Worm (Caenorhabditis elegans): ENCODE data around the gene C07A9.12.

Gene C07A9.12

DNA sequence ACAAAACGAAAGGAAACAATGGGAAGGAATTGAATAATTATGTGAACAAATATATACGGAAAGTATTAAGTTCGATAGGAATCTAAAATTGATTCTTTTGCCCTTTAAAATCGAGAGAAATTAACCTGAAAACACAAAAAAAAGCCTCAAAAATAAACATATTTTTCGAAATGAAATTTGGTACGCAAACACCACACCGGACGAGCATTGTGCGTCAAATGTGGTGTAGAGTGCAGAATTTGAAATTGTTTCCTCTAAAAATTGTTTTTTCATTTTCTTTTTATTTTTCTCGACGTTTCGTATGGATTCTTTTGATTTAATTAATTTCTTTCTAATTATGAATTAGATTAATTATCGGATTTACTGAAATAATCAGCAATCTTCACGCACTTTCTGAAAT, 32.0 kb downstream of the C07A9.12 start:
- TF ChIP-seq pag-3 (tag; optimal IDR thresholded peaks at IDR 0.05; ENCODE audit: borderline replicate concordance) (no peak), F13H6.1 (tag; optimal IDR thresholded peaks at IDR 0.05) (no peak), lim-6 (tag; optimal IDR thresholded peaks at IDR 0.05) (no peak), tbx-2 (tag; optimal IDR thresholded peaks at IDR 0.05) (no peak), unc-42 (tag; optimal IDR thresholded peaks at IDR 0.05) (peak; percentile 19), ceh-14 (tag; optimal IDR thresholded peaks at IDR 0.05) (peak; percentile 11), ceh-18 (tag; optimal IDR thresholded peaks at IDR 0.05) (no peak), ceh-34 (tag; optimal IDR thresholded peaks at IDR 0.05) (no peak), ref-2 (tag; optimal IDR thresholded peaks at IDR 0.05) (no peak)

DNA sequence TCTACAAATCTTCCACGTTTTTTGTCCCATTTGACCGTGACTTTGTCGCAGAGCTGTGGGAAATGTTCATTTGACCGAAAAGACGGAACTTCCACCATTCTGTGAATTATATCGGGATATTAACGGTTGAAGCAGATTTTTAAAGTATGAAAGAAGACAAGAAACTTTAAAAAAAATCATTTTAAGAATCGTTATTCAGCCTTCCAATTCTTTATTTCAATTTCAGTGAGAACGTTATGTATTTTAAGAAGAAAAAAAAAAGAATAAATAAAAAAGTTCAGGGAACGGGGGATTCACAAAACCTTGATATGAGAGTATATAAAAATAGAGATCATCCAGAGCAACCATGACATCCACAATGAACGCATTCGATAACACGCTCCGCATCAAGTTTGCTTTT, 32.9 kb downstream of the C07A9.12 start, which contains the start of gene set-3:
Gene set-3 (minus strand): TSS at position 101 of the 400 bp plus-strand sequence.
- TF ChIP-seq unc-86 (tag; optimal IDR thresholded peaks at IDR 0.05), result no peak

DNA sequence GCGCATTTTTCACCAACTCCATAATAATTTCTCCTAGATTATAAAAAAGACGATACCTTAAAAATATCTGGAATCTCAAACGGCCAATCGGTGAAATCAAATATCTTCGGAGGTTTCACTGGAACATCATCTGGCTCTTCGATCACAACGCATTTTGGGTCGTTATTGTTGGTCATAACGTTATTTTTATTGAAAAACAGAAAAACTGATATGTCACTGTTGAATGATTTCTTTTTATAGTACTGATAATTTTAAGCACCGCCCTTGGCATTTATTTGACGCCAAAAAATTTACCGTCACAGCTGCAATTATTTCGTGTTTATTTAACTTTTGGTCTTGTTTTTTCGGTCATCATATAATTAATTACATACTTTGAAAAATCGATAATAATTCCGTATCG, 37.3 kb downstream of the C07A9.12 start, which contains the start of gene best-5:
Gene best-5 (minus strand): TSS at position 210 of the 400 bp plus-strand sequence.
- TF ChIP-seq mec-3 (tag; optimal IDR thresholded peaks at IDR 0.05; ENCODE audit: borderline replicate concordance) (no peak), pha-4 (tag; optimal IDR thresholded peaks at IDR 0.05) (no peak), ceh-18 (tag; optimal IDR thresholded peaks at IDR 0.05) (no peak), ceh-24 (tag; optimal IDR thresholded peaks at IDR 0.05) (no peak), ceh-48 (tag; optimal IDR thresholded peaks at IDR 0.05) (no peak), ets-4 (tag; optimal IDR thresholded peaks at IDR 0.05) (no peak), pax-1 (tag; optimal IDR thresholded peaks at IDR 0.05) (no peak), hlh-6 (tag; optimal IDR thresholded peaks at IDR 0.05) (no peak), pha-2 (tag; optimal IDR thresholded peaks at IDR 0.05) (no peak), madf-2 (tag; optimal IDR thresholded peaks at IDR 0.05) (no peak), che-1 (tag; optimal IDR thresholded peaks at IDR 0.05) (no peak), nhr-11 (tag; optimal IDR thresholded peaks at IDR 0.05) (no peak), npax-4 (tag; optimal IDR thresholded peaks at IDR 0.05) (no peak), syd-9 (tag; optimal IDR thresholded peaks at IDR 0.05) (no peak), unc-55 (GFP tag; optimal IDR thresholded peaks at IDR 0.05) (no peak), gmeb-2 (tag; optimal IDR thresholded peaks at IDR 0.05) (no peak), pros-1 (tag; optimal IDR thresholded peaks at IDR 0.05) (no peak), C08G9.2 (tag; optimal IDR thresholded peaks at IDR 0.05) (no peak)

DNA sequence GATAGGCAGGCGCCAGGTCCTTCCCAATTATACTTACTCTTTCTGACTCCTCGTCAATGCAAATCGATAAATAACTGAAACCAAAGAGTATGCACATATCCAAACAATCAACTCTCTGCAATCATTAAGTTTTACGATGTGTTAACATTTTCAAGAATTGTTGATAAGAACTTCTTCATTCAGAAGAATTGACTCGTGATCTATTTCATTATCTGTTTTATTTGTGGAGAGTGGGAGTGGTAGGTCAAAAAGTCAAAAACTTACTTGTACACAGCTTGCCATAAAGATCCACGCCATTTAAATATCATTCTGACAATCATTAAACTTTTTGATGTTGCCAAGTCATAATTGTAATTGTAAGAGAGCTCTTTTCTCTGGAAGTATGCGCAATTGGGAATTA, 38.0 kb downstream of the C07A9.12 start:
- no peak for TF ChIP-seq che-1 (tag; optimal IDR thresholded peaks at IDR 0.05)
- no peak for TF ChIP-seq lin-11 (tag; optimal IDR thresholded peaks at IDR 0.05)
- no peak for TF ChIP-seq unc-86 (tag; optimal IDR thresholded peaks at IDR 0.05)

DNA sequence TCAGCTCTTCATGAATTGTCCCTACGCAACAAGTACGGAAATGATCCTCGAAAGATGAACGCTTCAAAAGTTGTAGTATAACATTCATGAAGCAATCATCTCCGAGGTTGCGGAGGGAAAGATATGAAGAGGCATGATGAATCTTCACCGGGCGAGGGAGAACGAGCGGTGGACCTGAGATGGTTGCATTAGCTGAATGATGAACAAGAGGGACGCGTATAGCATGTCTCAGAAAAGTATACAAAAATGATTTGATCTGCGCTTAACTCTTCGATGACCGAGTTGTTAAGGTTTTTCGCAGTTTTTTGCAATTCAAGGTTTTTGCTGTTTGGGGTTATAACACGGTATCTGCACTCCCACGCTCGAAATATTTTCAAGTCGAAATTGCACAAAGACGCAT, 41.4 kb downstream of the C07A9.12 start, which contains the start of gene C07A9.10:
Gene C07A9.10 (minus strand): TSS at position 101 of the 400 bp plus-strand sequence.
- no peak for TF ChIP-seq nfya-1 (tag; optimal IDR thresholded peaks at IDR 0.05)
- no peak for TF ChIP-seq C08G9.2 (tag; optimal IDR thresholded peaks at IDR 0.05)
- no peak for TF ChIP-seq fax-1 (tag; optimal IDR thresholded peaks at IDR 0.05)
- TF ChIP-seq ets-4 (tag; optimal IDR thresholded peaks at IDR 0.05), result no peak
- TF ChIP-seq ama-1 (optimal IDR thresholded peaks at IDR 0.05), result no peak
- TF ChIP-seq K09A11.1 (tag; optimal IDR thresholded peaks at IDR 0.05; ENCODE audit: insufficient read depth), result no peak
- no peak for TF ChIP-seq pqm-1 (tag; optimal IDR thresholded peaks at IDR 0.05)
- no peak for TF ChIP-seq npax-4 (tag; optimal IDR thresholded peaks at IDR 0.05)
- TF ChIP-seq ceh-24 (tag; optimal IDR thresholded peaks at IDR 0.05), result no peak
- TF ChIP-seq zip-5 (tag; optimal IDR thresholded peaks at IDR 0.05), result no peak
- no peak for TF ChIP-seq hlh-13 (GFP tag; optimal IDR thresholded peaks at IDR 0.05)
- no peak for TF ChIP-seq lim-6 (tag; optimal IDR thresholded peaks at IDR 0.05)
- no peak for TF ChIP-seq ceh-48 (tag; optimal IDR thresholded peaks at IDR 0.05)
- no peak for TF ChIP-seq sox-2 (GFP tag; IDR thresholded peaks at IDR 0.05)
- no peak for TF ChIP-seq sdc-2 (tag; optimal IDR thresholded peaks at IDR 0.05)
